Fruit fly (Drosophila melanogaster): Measurements from ENCODE around the gene Arglu1.

The Arglu1 gene

dm6 chr2L:9921401-9921800 is 16.5 kb downstream of the Arglu1 start, which contains the start of gene CG4592 (continued):
- TF ChIP-seq Chrac-16 (GFP tag; optimal IDR thresholded peaks at IDR 0.05) (peak; percentile 10), Bteb2 (GFP tag; optimal IDR thresholded peaks at IDR 0.05) (peak; percentile 28), CG15514 (GFP tag; optimal IDR thresholded peaks at IDR 0.05) (peak; percentile 46), CG17385 (GFP tag; optimal IDR thresholded peaks at IDR 0.05) (peak; percentile 57), CG8765 (GFP tag; IDR thresholded peaks at IDR 0.05) (no peak), CG4328 (GFP tag; optimal IDR thresholded peaks at IDR 0.05) (peak; percentile 2), CrebB (tag; optimal IDR thresholded peaks at IDR 0.05) (peak; percentile 47), en (GFP tag; optimal IDR thresholded peaks at IDR 0.05) (no peak), YL-1 (GFP tag; optimal IDR thresholded peaks at IDR 0.05) (peak; percentile 19), CG10979 (tag; optimal IDR thresholded peaks at IDR 0.05) (peak; percentile 73), Max (GFP tag; optimal IDR thresholded peaks at IDR 0.05) (peak; percentile 7), her (GFP tag; optimal IDR thresholded peaks at IDR 0.05) (peak; percentile 45), CG5245 (GFP tag; optimal IDR thresholded peaks at IDR 0.05) (peak; percentile 48), Nf-YB (GFP tag; optimal IDR thresholded peaks at IDR 0.05) (peak; percentile 23), CG10147 (GFP tag; optimal IDR thresholded peaks at IDR 0.05) (no peak), gce (GFP tag; IDR thresholded peaks at IDR 0.05) (no peak), Dip3 (GFP tag; optimal IDR thresholded peaks at IDR 0.05) (peak; percentile 18), dysf (GFP tag; IDR thresholded peaks at IDR 0.05) (peak; percentile 74), CG4707 (GFP tag; optimal IDR thresholded peaks at IDR 0.05) (no peak), CoRest (tag; optimal IDR thresholded peaks at IDR 0.05) (peak; percentile 64), MTF-1 (GFP tag; optimal IDR thresholded peaks at IDR 0.05; ENCODE audit: borderline replicate concordance) (peak; percentile 26), br (optimal IDR thresholded peaks at IDR 0.05) (no peak), mld (GFP tag; IDR thresholded peaks at IDR 0.05; ENCODE audit: partially characterized antibody) (no peak), CG9609 (GFP tag; optimal IDR thresholded peaks at IDR 0.05) (peak; percentile 6), Deaf1 (tag; optimal IDR thresholded peaks at IDR 0.05) (peak; percentile 27), fd102C (GFP tag; optimal IDR thresholded peaks at IDR 0.05) (no peak), row (GFP tag; IDR thresholded peaks at IDR 0.05) (peak; percentile 81), HHEX (GFP tag; optimal IDR thresholded peaks at IDR 0.05) (peak; percentile 34), Hmr (GFP tag; optimal IDR thresholded peaks at IDR 0.05) (peak; percentile 67), jigr1 (GFP tag; IDR thresholded peaks at IDR 0.05) (no peak), Usf (GFP tag; optimal IDR thresholded peaks at IDR 0.05) (peak; percentile 22), az2 (GFP tag; optimal IDR thresholded peaks at IDR 0.05) (peak; percentile 30), dmrt11E (tag; optimal IDR thresholded peaks at IDR 0.05) (peak; percentile 48), CG12104 (GFP tag; optimal IDR thresholded peaks at IDR 0.05) (peak; percentile 4), CG2116 (GFP tag; optimal IDR thresholded peaks at IDR 0.05) (peak; percentile 38), CG3838 (GFP tag; optimal IDR thresholded peaks at IDR 0.05) (peak; percentile 5), CG9817 (tag; optimal IDR thresholded peaks at IDR 0.05) (peak; percentile 40), onecut (GFP tag; IDR thresholded peaks at IDR 0.05) (peak; percentile 63), Meics (GFP tag; optimal IDR thresholded peaks at IDR 0.05) (peak; percentile 70), Mad (GFP tag; optimal IDR thresholded peaks at IDR 0.05) (peak; percentile 55), CG17328 (GFP tag; IDR thresholded peaks at IDR 0.05) (0 out of 2 replicates have a peak, but pooled peaks have one; percentile 32), wdn (GFP tag; IDR thresholded peaks at IDR 0.05) (0 out of 2 replicates have a peak, but pooled peaks have one; percentile 22), ase (GFP tag; IDR thresholded peaks at IDR 0.05) (no peak), lilli (GFP tag; optimal IDR thresholded peaks at IDR 0.05) (peak; percentile 69), CG1024 (GFP tag; IDR thresholded peaks at IDR 0.05) (peak; percentile 25; the same call in 1 of the 2 replicates), CG12769 (tag; optimal IDR thresholded peaks at IDR 0.05) (no peak), ind (GFP tag; optimal IDR thresholded peaks at IDR 0.05) (peak; percentile 27), sens (GFP tag) (peak; percentile 90), grau (tag; optimal IDR thresholded peaks at IDR 0.05) (no peak), Spps (tag; optimal IDR thresholded peaks at IDR 0.05) (peak; percentile 22), Sox102F (GFP tag; optimal IDR thresholded peaks at IDR 0.05) (peak; percentile 61)
